Worm (Caenorhabditis elegans) whole organism, young adult: ENCODE data around the gene clec-37.

Experiments
- C06A6.2 ChIP-seq: fragments of 200-800 bp; sonication (Bioruptor generic); conservative IDR thresholded peaks from 2 replicates; pipeline ENCODE4 v1.3.6; 2022; ENCODE audit warnings: missing genetic modification characterization, missing compliant biosample characterization
- C17E4.6 ChIP-seq: fragments of 200-800 bp; sonication (Bioruptor generic); IDR thresholded peaks from 2 replicates; pipeline ENCODE4 v1.3.6; 2022; ENCODE audit warnings: missing genetic modification reagents, missing genetic modification characterization, missing compliant biosample characterization
- F33H1.4 ChIP-seq: fragments of 200-800 bp; sonication (Bioruptor generic); IDR thresholded peaks from 2 replicates; pipeline ENCODE4 v1.3.6; 2022; ENCODE audit warnings: missing genetic modification reagents, missing genetic modification characterization, missing compliant biosample characterization
- F37B4.10 ChIP-seq: fragments of 200-800 bp; sonication (Bioruptor generic); IDR thresholded peaks from 2 replicates; pipeline ENCODE4 v1.3.6; 2022; ENCODE audit warnings: missing genetic modification characterization, missing compliant biosample characterization
- F39B2.1 ChIP-seq: fragments of 200-800 bp; sonication (Bioruptor generic); IDR thresholded peaks from 2 replicates; pipeline ENCODE4 v1.3.6; 2022; ENCODE audit warnings: missing genetic modification reagents, missing genetic modification characterization, missing compliant biosample characterization
- F52B5.7 ChIP-seq: sonication (generic microtip); optimal IDR thresholded peaks from 2 replicates; lab custom pipeline; 2016; ENCODE audit warnings: mild to moderate bottlenecking, missing genetic modification characterization, missing compliant biosample characterization
- T26A5.8 ChIP-seq: sonication (generic microtip); optimal IDR thresholded peaks from 2 replicates; lab custom pipeline; 2016; ENCODE audit warnings: missing genetic modification characterization, missing compliant biosample characterization
- Y56A3A.18 ChIP-seq: fragments of 200-800 bp; sonication (Bioruptor generic); IDR thresholded peaks from 2 replicates; pipeline ENCODE4 v1.3.6; 2022; ENCODE audit warnings: missing genetic modification reagents, missing genetic modification characterization, missing compliant biosample characterization
- Y67H2A.10 ChIP-seq: fragments of 200-800 bp; sonication (Bioruptor generic); conservative IDR thresholded peaks from 2 replicates; pipeline ENCODE4 v1.3.6; 2022; ENCODE audit warnings: missing genetic modification reagents, missing genetic modification characterization, missing compliant biosample characterization
- Y95B8A.8 ChIP-seq: fragments of 200-800 bp; sonication (Bioruptor generic); IDR thresholded peaks from 2 replicates; pipeline ENCODE4 v1.3.6; 2022; ENCODE audit warnings: missing genetic modification reagents, missing genetic modification characterization, missing compliant biosample characterization
- akir-1 ChIP-seq: fragments of 200-800 bp; sonication (Bioruptor generic); optimal IDR thresholded peaks from 2 replicates; lab custom pipeline; 2018; ENCODE audit warnings: mild to moderate bottlenecking, missing genetic modification characterization, moderate library complexity, missing compliant biosample characterization
- ama-1 ChIP-seq, 3 experiments: fragments of 150-350 bp in 1 of 3; sonication (generic microtip) in 2 of 3; optimal IDR thresholded peaks; 2 replicates each; lab custom pipeline; 2014 to 2018; ENCODE audit warnings: missing biosample characterization in 2 of 3, missing genetic modification characterization in 2 of 3, missing genetic modification reagents in 2 of 3
- aptf-3 ChIP-seq: fragments of 200-800 bp; sonication (Bioruptor generic); IDR thresholded peaks from 2 replicates; pipeline ENCODE4 v1.3.6; 2022; ENCODE audit warnings: missing genetic modification characterization, missing compliant biosample characterization
- bed-2 ChIP-seq: fragments of 200-800 bp; sonication (Bioruptor generic); IDR thresholded peaks from 2 replicates; pipeline ENCODE4 v1.3.6; 2022; ENCODE audit warnings: missing genetic modification reagents, missing genetic modification characterization, missing compliant biosample characterization
- ceh-100 ChIP-seq: fragments of 200-800 bp; sonication (Bioruptor generic); IDR thresholded peaks from 2 replicates; pipeline ENCODE4 v1.3.6; 2022; ENCODE audit warnings: missing genetic modification reagents, missing genetic modification characterization, missing compliant biosample characterization
- chd-7 ChIP-seq: sonication (generic microtip); optimal IDR thresholded peaks from 2 replicates; lab custom pipeline; 2016; ENCODE audit warnings: mild to moderate bottlenecking, missing genetic modification characterization, moderate library complexity, missing compliant biosample characterization
- egl-44 ChIP-seq: fragments of 200-800 bp; sonication (Bioruptor generic); IDR thresholded peaks from 2 replicates; pipeline ENCODE4 v1.3.6; 2022; ENCODE audit warnings: missing genetic modification reagents, missing genetic modification characterization, missing compliant biosample characterization
- gei-17 ChIP-seq: fragments of 200-800 bp; sonication (Bioruptor generic); optimal IDR thresholded peaks from 2 replicates; lab custom pipeline; 2018; ENCODE audit warnings: mild to moderate bottlenecking, missing genetic modification characterization, missing compliant biosample characterization
- lag-1 ChIP-seq: fragments of 200-800 bp; sonication (Bioruptor generic); IDR thresholded peaks from 2 replicates; pipeline ENCODE4 v1.3.6; 2022; ENCODE audit warnings: missing genetic modification reagents, missing genetic modification characterization, missing compliant biosample characterization
- lir-1 ChIP-seq: fragments of 200-800 bp; sonication (Bioruptor generic); conservative IDR thresholded peaks from 2 replicates; pipeline ENCODE4 v1.3.6; 2022; ENCODE audit warnings: missing genetic modification reagents, missing genetic modification characterization, missing compliant biosample characterization
- lsl-1 ChIP-seq: fragments of 200-800 bp; sonication (Bioruptor generic); optimal IDR thresholded peaks from 2 replicates; lab custom pipeline; 2018; ENCODE audit warnings: mild to moderate bottlenecking, missing genetic modification characterization, moderate library complexity, missing compliant biosample characterization
- madf-10 ChIP-seq: sonication (generic microtip); optimal IDR thresholded peaks from 2 replicates; lab custom pipeline; 2016; ENCODE audit warnings: mild to moderate bottlenecking, missing genetic modification characterization, missing compliant biosample characterization
- nhr-90 ChIP-seq: sonication (generic microtip); optimal IDR thresholded peaks from 2 replicates; lab custom pipeline; 2016; ENCODE audit warnings: missing genotype, mild to moderate bottlenecking, missing genetic modification characterization, missing compliant biosample characterization
- rpc-1 ChIP-seq, 2 experiments: fragments of 150-350 bp in 1 of 2; sonication (generic microtip) in 1 of 2; optimal IDR thresholded peaks; 2 replicates each; lab custom pipeline; 2014 to 2018; ENCODE audit warnings: missing biosample characterization in 1 of 2, missing genetic modification characterization in 1 of 2, missing genetic modification reagents in 1 of 2, missing genotype in 1 of 2
- snpc-4 ChIP-seq, 5 experiments: fragments of 150-350 bp in 1 of 5; sonication (generic microtip) in 4 of 5; optimal IDR thresholded peaks; 2 replicates each; lab custom pipeline; 2014 to 2018; ENCODE audit warnings: missing genetic modification characterization in 5 of 5, missing biosample characterization in 3 of 5, antibody characterized with exemption in 2 of 5, mild to moderate bottlenecking in 2 of 5, missing compliant biosample characterization in 2 of 5, missing genotype in 2 of 5, moderate library complexity in 2 of 5, missing genetic modification reagents in 1 of 5
- somi-1 ChIP-seq: fragments of 200-800 bp; sonication (Bioruptor generic); optimal IDR thresholded peaks from 2 replicates; lab custom pipeline; 2018; ENCODE audit warnings: mild to moderate bottlenecking, missing genetic modification characterization, missing compliant biosample characterization
- tbx-9 ChIP-seq: sonication (generic microtip); optimal IDR thresholded peaks from 2 replicates; lab custom pipeline; 2016; ENCODE audit warnings: borderline replicate concordance, missing genetic modification characterization, inconsistent platforms, missing compliant biosample characterization
- tlf-1 ChIP-seq: fragments of 200-800 bp; sonication (Bioruptor generic); optimal IDR thresholded peaks from 2 replicates; lab custom pipeline; 2018; ENCODE audit warnings: mild to moderate bottlenecking, missing genetic modification characterization, missing compliant biosample characterization
- zfh-2 ChIP-seq: fragments of 200-800 bp; sonication (Bioruptor generic); conservative IDR thresholded peaks from 2 replicates; pipeline ENCODE4 v1.3.6; 2022; ENCODE audit warnings: missing genetic modification reagents, missing genetic modification characterization, missing compliant biosample characterization
- ztf-3 ChIP-seq: fragments of 200-800 bp; sonication (Bioruptor generic); optimal IDR thresholded peaks from 2 replicates; lab custom pipeline; 2018; ENCODE audit warnings: mild to moderate bottlenecking, missing genetic modification characterization, missing compliant biosample characterization
- ztf-6 ChIP-seq: fragments of 200-800 bp; sonication (Bioruptor generic); IDR thresholded peaks from 2 replicates; pipeline ENCODE4 v1.3.6; 2022; ENCODE audit warnings: missing genetic modification reagents, missing genetic modification characterization, missing compliant biosample characterization

The clec-37 gene

ce11 chrV:16874966-16875365 is 23.1 kb upstream of the clec-37 start, which contains the start of gene F49A5.10:
Gene F49A5.10, plus strand, starts transcription at chrV:16875266.
- TF ChIP-seq tlf-1 (GFP tag; lab: Kevin White, UChicago) (no peak), ztf-6 (GFP tag; lab: Robert Waterston, UW) (no peak), F33H1.4 (GFP tag; lab: Robert Waterston, UW) (no peak), lag-1 (no peak)

ce11 chrV:16873642-16874041 is 21.7 kb upstream of the clec-37 start, which contains the start of gene srw-23:
Gene srw-23, plus strand, starts transcription at chrV:16873942.
- no peak for TF ChIP-seq ceh-100 (GFP tag; lab: Robert Waterston, UW)
- TF ChIP-seq ztf-3 (GFP tag; lab: Kevin White, UChicago): no peak
- no peak for TF ChIP-seq chd-7 (tag; lab: Kevin White, UChicago)
- no peak for TF ChIP-seq aptf-3
- no peak for TF ChIP-seq egl-44
- TF ChIP-seq snpc-4 (GFP tag; optimal IDR thresholded peaks at IDR 0.05; lab: Kevin White, UChicago): no peak
- TF ChIP-seq snpc-4 (tag; optimal IDR thresholded peaks at IDR 0.05; lab: Kevin White, UChicago): no peak
- TF ChIP-seq nhr-90 (tag; lab: Kevin White, UChicago): no peak
- no peak for TF ChIP-seq gei-17 (GFP tag; lab: Kevin White, UChicago)
- TF ChIP-seq zfh-2 (GFP tag; lab: Robert Waterston, UW): no peak
- no peak for TF ChIP-seq bed-2 (GFP tag; lab: Robert Waterston, UW)
- TF ChIP-seq lir-1 (GFP tag; lab: Robert Waterston, UW): no peak

- TF ChIP-seq akir-1: no peak
These were observed 19.5 kb upstream of the clec-37 start, which contains the start of gene thn-4 for ce11 chrV:16871387-16871786. Gene thn-4, minus strand, starts transcription at chrV:16871487.

ce11 chrV:16869740-16870139 is 17.8 kb upstream of the clec-37 start, which contains the start of gene clec-33:
Gene clec-33, minus strand, starts transcription at chrV:16869840.
- no peak for TF ChIP-seq F52B5.7
- TF ChIP-seq Y67H2A.10 (GFP tag; lab: Robert Waterston, UW): no peak
- no peak for TF ChIP-seq F39B2.1 (GFP tag; lab: Robert Waterston, UW)
- no peak for TF ChIP-seq somi-1 (GFP tag; lab: Kevin White, UChicago)
- TF ChIP-seq Y95B8A.8 (GFP tag; lab: Robert Waterston, UW): no peak
- no peak for TF ChIP-seq F37B4.10 (GFP tag; lab: Robert Waterston, UW)
- TF ChIP-seq Y56A3A.18 (GFP tag; lab: Robert Waterston, UW): no peak
- no peak for TF ChIP-seq F33H1.4 (GFP tag; lab: Robert Waterston, UW)
- TF ChIP-seq lir-1 (GFP tag; lab: Robert Waterston, UW): no peak
- no peak for TF ChIP-seq ama-1 (optimal IDR thresholded peaks at IDR 0.05; lab: Kevin White, UChicago)
- no peak for TF ChIP-seq ama-1 (GFP tag; optimal IDR thresholded peaks at IDR 0.05; lab: Kevin White, UChicago)
- TF ChIP-seq T26A5.8 (tag; lab: Kevin White, UChicago): no peak
- TF ChIP-seq C06A6.2 (GFP tag; lab: Robert Waterston, UW): no peak
- no peak for TF ChIP-seq akir-1
- TF ChIP-seq rpc-1 (optimal IDR thresholded peaks at IDR 0.05; lab: Kevin White, UChicago): no peak
- no peak for TF ChIP-seq rpc-1 (tag; optimal IDR thresholded peaks at IDR 0.05; lab: Kevin White, UChicago)
- TF ChIP-seq ztf-3 (GFP tag; lab: Kevin White, UChicago): no peak
- TF ChIP-seq lsl-1 (GFP tag; lab: Kevin White, UChicago): no peak
- TF ChIP-seq C17E4.6 (GFP tag; lab: Robert Waterston, UW): no peak
- TF ChIP-seq madf-10 (tag; lab: Kevin White, UChicago): no peak
- no peak for TF ChIP-seq tbx-9 (tag; lab: Kevin White, UChicago)
